Worm (Caenorhabditis elegans) whole organism, mixed stage, embryonic: Measurements from ENCODE around the gene oac-6.

Experiments
- M03D4.4 ChIP-seq: sonication (generic microtip); optimal IDR thresholded peaks from 2 replicates; lab custom pipeline; 2017; ENCODE audit warnings: mild to moderate bottlenecking, missing genetic modification characterization, missing compliant biosample characterization
- bed-3 ChIP-seq: fragments of 200-800 bp; sonication (Bioruptor generic); optimal IDR thresholded peaks from 3 replicates; lab custom pipeline; 2018; ENCODE audit warnings: mild to moderate bottlenecking, missing genetic modification characterization, moderate library complexity, missing compliant biosample characterization
- blmp-1 ChIP-seq: fragments of 150-350 bp; optimal IDR thresholded peaks from 2 replicates; lab custom pipeline; 2014; ENCODE audit warnings: missing biosample characterization, missing genetic modification characterization
- ceh-39 ChIP-seq: fragments of 150-350 bp; optimal IDR thresholded peaks from 2 replicates; lab custom pipeline; 2014; ENCODE audit warnings: missing biosample characterization, missing genetic modification characterization
- ceh-43 ChIP-seq: fragments of 200-800 bp; sonication (Bioruptor generic); optimal IDR thresholded peaks from 2 replicates; lab custom pipeline; 2018; ENCODE audit warnings: mild to moderate bottlenecking, missing genetic modification characterization, moderate library complexity, missing compliant biosample characterization
- ceh-83 ChIP-seq: fragments of 200-800 bp; sonication (Bioruptor generic); optimal IDR thresholded peaks from 2 replicates; lab custom pipeline; 2018; ENCODE audit warnings: mild to moderate bottlenecking, missing genetic modification characterization, missing compliant biosample characterization
- ces-1 ChIP-seq: fragments of 150-350 bp; optimal IDR thresholded peaks from 2 replicates; lab custom pipeline; 2014; ENCODE audit warnings: missing biosample characterization, missing genetic modification reagents, missing genetic modification characterization
- cnd-1 ChIP-seq: fragments of 200-800 bp; sonication (Bioruptor generic); optimal IDR thresholded peaks from 2 replicates; lab custom pipeline; 2018; ENCODE audit warnings: mild to moderate bottlenecking, missing genetic modification characterization, missing compliant biosample characterization
- drap-1 ChIP-seq: fragments of 200-800 bp; sonication (Bioruptor generic); optimal IDR thresholded peaks from 3 replicates; lab custom pipeline; 2018; ENCODE audit warnings: mild to moderate bottlenecking, missing genetic modification characterization, missing compliant biosample characterization
- elt-1 ChIP-seq: sonication (generic microtip); optimal IDR thresholded peaks from 2 replicates; lab custom pipeline; 2017; ENCODE audit warnings: missing genetic modification characterization, mild to moderate bottlenecking, missing compliant biosample characterization, antibody characterized with exemption, moderate library complexity, borderline replicate concordance; ENCODE audit not compliant: insufficient read depth
- elt-3 ChIP-seq: fragments of 150-350 bp; optimal IDR thresholded peaks from 2 replicates; lab custom pipeline; 2014; ENCODE audit warnings: missing biosample characterization, missing genetic modification characterization
- flh-1 ChIP-seq: fragments of 200-800 bp; sonication (Bioruptor generic); optimal IDR thresholded peaks from 2 replicates; lab custom pipeline; 2018; ENCODE audit warnings: mild to moderate bottlenecking, missing genetic modification characterization, moderate library complexity, missing compliant biosample characterization
- ham-2 ChIP-seq: fragments of 200-800 bp; sonication (Bioruptor generic); optimal IDR thresholded peaks from 2 replicates; lab custom pipeline; 2018; ENCODE audit warnings: mild to moderate bottlenecking, missing genetic modification characterization, missing compliant biosample characterization
- hlh-1 ChIP-seq: fragments of 150-350 bp; optimal IDR thresholded peaks from 2 replicates; lab custom pipeline; 2014; ENCODE audit warnings: missing biosample characterization, missing genetic modification reagents, missing genetic modification characterization
- lin-13 ChIP-seq: fragments of 150-350 bp; optimal IDR thresholded peaks from 2 replicates; lab custom pipeline; 2014; ENCODE audit warnings: missing biosample characterization, missing genetic modification characterization
- lin-32 ChIP-seq: fragments of 200-800 bp; sonication (Bioruptor generic); optimal IDR thresholded peaks from 2 replicates; lab custom pipeline; 2018; ENCODE audit warnings: mild to moderate bottlenecking, missing genetic modification characterization, missing compliant biosample characterization
- lsy-2 ChIP-seq: fragments of 150-350 bp; optimal IDR thresholded peaks from 2 replicates; lab custom pipeline; 2014; ENCODE audit warnings: missing biosample characterization, missing genetic modification characterization
- mab-5 ChIP-seq: fragments of 150-350 bp; optimal IDR thresholded peaks from 2 replicates; lab custom pipeline; 2014; ENCODE audit warnings: missing biosample characterization, missing genetic modification characterization
- mls-2 ChIP-seq: sonication (generic microtip); optimal IDR thresholded peaks from 2 replicates; lab custom pipeline; 2016; ENCODE audit warnings: mild to moderate bottlenecking, missing genetic modification characterization, moderate library complexity, missing compliant biosample characterization
- nhr-12 ChIP-seq: fragments of 150-350 bp; optimal IDR thresholded peaks from 2 replicates; lab custom pipeline; 2014; ENCODE audit warnings: missing biosample characterization, missing genetic modification characterization
- nhr-2 ChIP-seq: fragments of 150-350 bp; optimal IDR thresholded peaks from 2 replicates; lab custom pipeline; 2014; ENCODE audit warnings: missing biosample characterization, missing genetic modification characterization
- nhr-237 ChIP-seq: fragments of 150-350 bp; optimal IDR thresholded peaks from 2 replicates; lab custom pipeline; 2014; ENCODE audit warnings: missing biosample characterization, missing genetic modification characterization
- nhr-28 ChIP-seq: fragments of 150-350 bp; optimal IDR thresholded peaks from 2 replicates; lab custom pipeline; 2014; ENCODE audit warnings: missing biosample characterization, missing genetic modification characterization
- nhr-76 ChIP-seq: sonication (generic microtip); optimal IDR thresholded peaks from 2 replicates; lab custom pipeline; 2017; ENCODE audit warnings: missing biosample characterization, missing genetic modification characterization
- pha-4 ChIP-seq: fragments of 150-350 bp; optimal IDR thresholded peaks from 2 replicates; lab custom pipeline; 2018; ENCODE audit warnings: missing biosample characterization, missing genetic modification reagents, missing genetic modification characterization
- sem-2 ChIP-seq: fragments of 200-800 bp; sonication (Bioruptor generic); optimal IDR thresholded peaks from 2 replicates; lab custom pipeline; 2018; ENCODE audit warnings: mild to moderate bottlenecking, missing genetic modification characterization, missing compliant biosample characterization
- snpc-4 ChIP-seq: fragments of 150-350 bp; optimal IDR thresholded peaks from 2 replicates; lab custom pipeline; 2014; ENCODE audit warnings: missing biosample characterization, missing genetic modification characterization
- sptf-1 ChIP-seq: sonication (generic microtip); optimal IDR thresholded peaks from 2 replicates; lab custom pipeline; 2017; ENCODE audit warnings: mild to moderate bottlenecking, missing genetic modification characterization, moderate library complexity, missing compliant biosample characterization
- tbx-8 ChIP-seq: fragments of 200-800 bp; sonication (Bioruptor generic); optimal IDR thresholded peaks from 2 replicates; lab custom pipeline; 2018; ENCODE audit warnings: mild to moderate bottlenecking, missing genetic modification characterization, moderate library complexity, missing compliant biosample characterization
- unc-120 ChIP-seq: sonication (generic microtip); optimal IDR thresholded peaks from 2 replicates; lab custom pipeline; 2017; ENCODE audit warnings: missing genetic modification characterization, missing compliant biosample characterization; ENCODE audit not compliant: poor library complexity, severe bottlenecking
- unc-39 ChIP-seq: fragments of 150-350 bp; optimal IDR thresholded peaks from 2 replicates; lab custom pipeline; 2014; ENCODE audit warnings: missing biosample characterization, missing genetic modification characterization
- unc-62 ChIP-seq: fragments of 150-350 bp; optimal IDR thresholded peaks from 2 replicates; lab custom pipeline; 2014; ENCODE audit warnings: missing biosample characterization, missing genetic modification reagents, missing genetic modification characterization
- zip-8 ChIP-seq: fragments of 150-350 bp; optimal IDR thresholded peaks from 2 replicates; lab custom pipeline; 2014; ENCODE audit warnings: missing biosample characterization, missing genetic modification characterization

Gene oac-6

DNA sequence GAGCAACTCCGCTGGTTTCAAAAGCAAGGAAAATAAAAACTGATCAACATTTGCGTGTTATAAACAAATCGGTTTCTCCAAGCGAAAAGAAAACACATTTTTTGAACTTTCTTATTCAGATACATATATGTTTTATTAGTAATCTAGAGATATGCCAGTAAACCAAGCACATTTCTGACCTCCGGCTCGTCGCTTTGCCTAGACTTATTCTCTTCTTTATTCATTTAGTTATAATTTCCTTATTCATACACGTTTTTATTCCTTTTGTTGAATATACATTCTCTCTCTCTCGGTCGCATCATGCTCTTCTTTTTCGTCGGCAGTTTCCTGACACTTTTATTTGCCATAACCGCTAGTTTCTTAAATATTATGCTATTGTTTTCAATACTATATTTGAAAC lies 3.8 kb upstream of the oac-6 start, which contains the start of gene srbc-84:
srbc-84 (plus strand) TSS at position 301 of the 400 bp plus-strand sequence.
- TF ChIP-seq lin-32: no peak
- no peak for TF ChIP-seq sem-2 (GFP tag; lab: Kevin White, UChicago)
- TF ChIP-seq tbx-8: no peak
- no peak for TF ChIP-seq drap-1 (GFP tag; lab: Kevin White, UChicago)
- no peak for TF ChIP-seq hlh-1 (tag; lab: Kevin White, UChicago)
- TF ChIP-seq lin-13: no peak
- no peak for TF ChIP-seq unc-62 (GFP tag; lab: Kevin White, UChicago)
- TF ChIP-seq cnd-1 (tag; lab: Kevin White, UChicago): no peak

DNA sequence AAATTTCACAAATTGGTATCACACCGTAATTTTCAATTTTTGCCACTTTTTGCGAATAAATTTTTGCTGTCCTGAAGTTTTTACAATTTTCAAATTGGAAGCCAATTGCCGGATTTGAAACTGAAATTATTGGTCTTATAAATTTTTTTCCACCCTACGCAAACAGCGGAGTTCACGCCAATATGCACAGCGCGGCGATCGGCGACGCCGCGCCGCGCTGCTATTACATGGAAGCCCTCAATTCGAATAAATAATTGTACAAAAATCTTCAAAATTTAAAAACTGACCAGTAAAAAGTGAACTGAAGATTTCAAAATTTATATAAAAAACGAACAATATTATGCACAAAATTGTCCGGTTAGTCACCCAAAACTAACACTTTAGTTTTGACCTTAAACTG lies 2.7 kb upstream of the oac-6 start:
- TF ChIP-seq nhr-28 (tag; lab: Kevin White, UChicago) (no peak), unc-120 (tag; lab: Kevin White, UChicago) (no peak), mls-2 (tag; lab: Kevin White, UChicago) (no peak), elt-3 (tag; lab: Kevin White, UChicago) (no peak), sptf-1 (tag; lab: Kevin White, UChicago) (no peak)

DNA sequence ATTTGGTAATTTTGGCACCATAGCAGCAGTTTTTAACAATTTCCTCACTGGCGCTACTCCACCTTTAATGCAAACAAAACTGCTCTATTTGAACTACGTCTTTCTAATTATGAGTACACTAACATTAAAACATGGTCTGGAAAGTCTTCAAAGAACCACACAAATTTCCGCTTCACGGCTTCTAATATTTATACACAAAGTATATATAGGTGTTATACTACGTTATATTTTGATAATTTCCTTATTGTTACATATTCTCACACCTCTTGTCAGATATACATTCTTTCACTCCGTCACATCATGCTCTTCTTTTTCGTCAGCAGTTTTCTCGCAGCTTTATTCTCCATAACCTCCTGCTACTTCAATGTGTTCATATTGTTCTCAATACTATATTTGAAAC lies 2.2 kb upstream of the oac-6 start, which contains the start of gene srbc-82:
srbc-82 (plus strand) TSS at position 301 of the 400 bp plus-strand sequence.
- TF ChIP-seq nhr-2 (tag; lab: Kevin White, UChicago): no peak
- TF ChIP-seq unc-39 (tag; lab: Kevin White, UChicago): no peak
- TF ChIP-seq nhr-28 (tag; lab: Kevin White, UChicago): no peak
- TF ChIP-seq ces-1: no peak
- no peak for TF ChIP-seq sptf-1 (tag; lab: Kevin White, UChicago)
- no peak for TF ChIP-seq unc-120 (tag; lab: Kevin White, UChicago)
- TF ChIP-seq cnd-1 (tag; lab: Kevin White, UChicago): no peak
- no peak for TF ChIP-seq elt-3 (tag; lab: Kevin White, UChicago)
- no peak for TF ChIP-seq hlh-1 (tag; lab: Kevin White, UChicago)
- no peak for TF ChIP-seq lsy-2 (tag; lab: Kevin White, UChicago)
- TF ChIP-seq nhr-12 (tag; lab: Kevin White, UChicago): no peak
- TF ChIP-seq M03D4.4: no peak
- TF ChIP-seq pha-4 (tag; lab: Kevin White, UChicago): no peak
- TF ChIP-seq zip-8: no peak
- no peak for TF ChIP-seq mls-2 (tag; lab: Kevin White, UChicago)
- TF ChIP-seq ceh-39: no peak
- TF ChIP-seq lin-13: no peak
- TF ChIP-seq flh-1 (GFP tag; lab: Kevin White, UChicago): no peak

DNA sequence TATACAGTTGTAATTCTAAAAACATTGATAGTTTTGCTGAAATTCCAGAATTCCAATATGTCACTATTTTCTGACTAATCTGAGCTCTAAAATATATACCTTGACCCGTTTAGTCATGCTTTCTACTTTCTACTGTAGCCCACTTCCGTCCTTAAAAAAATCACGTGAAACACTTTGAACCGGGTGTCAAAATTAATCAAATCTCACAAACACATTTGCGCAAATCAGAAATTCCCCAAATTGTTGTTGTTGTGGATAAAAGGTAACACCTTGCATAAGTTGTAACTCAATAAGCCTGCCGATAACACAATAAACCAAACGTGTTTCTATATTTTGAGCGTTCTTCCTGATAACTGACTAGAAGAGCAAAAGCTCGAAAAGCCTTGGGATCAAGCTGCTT lies 4.7 kb downstream of the oac-6 start, which contains the start of gene srxa-7:
srxa-7 (plus strand) TSS at position 301 of the 400 bp plus-strand sequence.
- no peak for TF ChIP-seq bed-3 (GFP tag; lab: Kevin White, UChicago)
- TF ChIP-seq sptf-1 (tag; lab: Kevin White, UChicago): no peak
- no peak for TF ChIP-seq unc-62 (GFP tag; lab: Kevin White, UChicago)
- no peak for TF ChIP-seq nhr-237
- no peak for TF ChIP-seq nhr-12 (tag; lab: Kevin White, UChicago)
- TF ChIP-seq ceh-43 (GFP tag; lab: Kevin White, UChicago): no peak
- no peak for TF ChIP-seq drap-1 (GFP tag; lab: Kevin White, UChicago)
- no peak for TF ChIP-seq blmp-1 (tag; lab: Kevin White, UChicago)
- no peak for TF ChIP-seq sem-2 (GFP tag; lab: Kevin White, UChicago)
- no peak for TF ChIP-seq nhr-2 (tag; lab: Kevin White, UChicago)
- TF ChIP-seq nhr-76 (tag; lab: Kevin White, UChicago): no peak
- no peak for TF ChIP-seq tbx-8
- TF ChIP-seq ceh-83 (GFP tag; lab: Kevin White, UChicago): no peak
- TF ChIP-seq M03D4.4: no peak
- TF ChIP-seq snpc-4: no peak
- TF ChIP-seq lin-13: no peak
- no peak for TF ChIP-seq mab-5 (tag; lab: Kevin White, UChicago)
- no peak for TF ChIP-seq unc-39 (tag; lab: Kevin White, UChicago)
- no peak for TF ChIP-seq pha-4 (tag; lab: Kevin White, UChicago)
- TF ChIP-seq ham-2 (GFP tag; lab: Kevin White, UChicago): no peak

DNA sequence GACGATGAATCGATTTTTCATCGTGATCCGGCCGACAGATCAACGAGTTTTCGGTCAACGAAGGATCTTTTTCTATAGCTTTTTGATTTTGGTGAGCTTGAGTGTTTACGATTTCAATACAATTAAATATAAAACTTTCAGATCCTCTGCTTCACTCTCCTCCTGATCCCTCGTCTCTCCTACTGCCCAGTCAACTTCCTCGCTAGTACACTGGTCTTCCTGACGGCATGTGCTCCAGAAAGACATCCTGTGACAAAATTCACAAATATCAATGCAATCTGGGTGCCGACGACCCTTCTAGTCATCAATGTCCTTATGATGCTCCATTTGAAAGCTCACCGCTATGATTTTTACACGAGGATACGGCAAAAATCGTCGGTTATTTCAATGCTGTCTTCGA lies 5.8 kb downstream of the oac-6 start:
- TF ChIP-seq unc-120 (tag; lab: Kevin White, UChicago): no peak
- TF ChIP-seq nhr-2 (tag; lab: Kevin White, UChicago): no peak
- TF ChIP-seq mls-2 (tag; lab: Kevin White, UChicago): no peak
- no peak for TF ChIP-seq elt-1 (tag; lab: Kevin White, UChicago)
- no peak for TF ChIP-seq nhr-12 (tag; lab: Kevin White, UChicago)
- no peak for TF ChIP-seq nhr-76 (tag; lab: Kevin White, UChicago)
- no peak for TF ChIP-seq zip-8
- no peak for TF ChIP-seq pha-4 (tag; lab: Kevin White, UChicago)
- no peak for TF ChIP-seq flh-1 (GFP tag; lab: Kevin White, UChicago)
- TF ChIP-seq snpc-4: no peak
- TF ChIP-seq blmp-1 (tag; lab: Kevin White, UChicago): no peak
- no peak for TF ChIP-seq lin-13
- TF ChIP-seq ces-1: no peak
- TF ChIP-seq elt-3 (tag; lab: Kevin White, UChicago): no peak
